Worm (Caenorhabditis elegans): Measurements from ENCODE around the gene F28A12.3.

The F28A12.3 gene

ce11 chrV:8681050-8681449 is 39.9 kb upstream of the F28A12.3 start, which contains the start of gene ZC190.2:
TSS of gene ZC190.2 (plus strand) at chrV:8681350.
- no peak for TF ChIP-seq dpl-1 (GFP tag; optimal IDR thresholded peaks at IDR 0.05)
- no peak for TF ChIP-seq pqm-1 (tag; optimal IDR thresholded peaks at IDR 0.05)
- no peak for TF ChIP-seq T26A8.4 (GFP tag; IDR thresholded peaks at IDR 0.05)
- no peak for TF ChIP-seq ama-1 (optimal IDR thresholded peaks at IDR 0.05)
- TF ChIP-seq nhr-41 (GFP tag; IDR thresholded peaks at IDR 0.05), result no peak
- no peak for TF ChIP-seq gei-8 (GFP tag; optimal IDR thresholded peaks at IDR 0.05)
- TF ChIP-seq nhr-6 (tag; optimal IDR thresholded peaks at IDR 0.05), result no peak
- TF ChIP-seq ceh-82 (tag; optimal IDR thresholded peaks at IDR 0.05), result no peak
- TF ChIP-seq duxl-1 (tag; optimal IDR thresholded peaks at IDR 0.05; ENCODE audit: poor library complexity), result no peak
- no peak for TF ChIP-seq mxl-2 (GFP tag; conservative IDR thresholded peaks at IDR 0.05)
- TF ChIP-seq lin-1 (GFP tag; IDR thresholded peaks at IDR 0.05), result no peak
- no peak for TF ChIP-seq tra-1 (GFP tag; IDR thresholded peaks at IDR 0.05)
- TF ChIP-seq php-3 (GFP tag; IDR thresholded peaks at IDR 0.05), result no peak

ce11 chrV:8677193-8677592 is 36.0 kb upstream of the F28A12.3 start, which contains the start of gene ZC190.6:
TSS of gene ZC190.6 (minus strand) at chrV:8677293.
- TF ChIP-seq aly-2 (tag; optimal IDR thresholded peaks at IDR 0.05) (no peak), hmg-1.1 (GFP tag; IDR thresholded peaks at IDR 0.05) (no peak)

ce11 chrV:8673498-8673897 is 32.3 kb upstream of the F28A12.3 start, which contains the start of gene ZC190.5:
TSS of gene ZC190.5 (minus strand) at chrV:8673598.
- TF ChIP-seq Y5F2A.4 (GFP tag; optimal IDR thresholded peaks at IDR 0.05), result no peak
- no peak for TF ChIP-seq dmd-6 (GFP tag; IDR thresholded peaks at IDR 0.05)
- no peak for TF ChIP-seq ceh-62 (tag; optimal IDR thresholded peaks at IDR 0.05)
- TF ChIP-seq aha-1 (tag), result peak; percentile 37

- TF ChIP-seq zip-2 (tag; optimal IDR thresholded peaks at IDR 0.05) (no peak), ceh-28 (tag; optimal IDR thresholded peaks at IDR 0.05) (no peak), Y5F2A.4 (GFP tag; optimal IDR thresholded peaks at IDR 0.05) (no peak), nhr-10 (tag; optimal IDR thresholded peaks at IDR 0.05) (peak; percentile 44), unc-62 (GFP tag; optimal IDR thresholded peaks at IDR 0.05 in 1 of 2) (peak in 1 of 2 experiments; percentile 32), unc-62 (tag; optimal IDR thresholded peaks at IDR 0.05) (no peak), hif-1 (tag; optimal IDR thresholded peaks at IDR 0.05) (no peak), ZK546.5 (tag; optimal IDR thresholded peaks at IDR 0.05) (no peak), nhr-77 (tag; optimal IDR thresholded peaks at IDR 0.05) (peak; percentile 14), duxl-1 (tag; optimal IDR thresholded peaks at IDR 0.05; ENCODE audit: poor library complexity) (no peak), lin-13 (GFP tag; optimal IDR thresholded peaks at IDR 0.05) (no peak), nhr-6 (tag; optimal IDR thresholded peaks at IDR 0.05) (no peak), aha-1 (tag) (peak; percentile 52)
Observed at ce11 chrV:8671568-8672123, 30.5 kb upstream of the F28A12.3 start.

ce11 chrV:8670759-8671158 is 29.6 kb upstream of the F28A12.3 start:
- no peak for TF ChIP-seq hif-1 (tag; optimal IDR thresholded peaks at IDR 0.05)
- TF ChIP-seq aha-1 (tag), result peak; percentile 95

ce11 chrV:8668224-8668623 is 27.1 kb upstream of the F28A12.3 start:
- TF ChIP-seq ceh-32 (tag; optimal IDR thresholded peaks at IDR 0.05; ENCODE audit: poor library complexity), result no peak
- TF ChIP-seq ztf-11 (tag; optimal IDR thresholded peaks at IDR 0.05), result no peak
- no peak for TF ChIP-seq nhr-6 (tag; optimal IDR thresholded peaks at IDR 0.05)
- TF ChIP-seq unc-62 (GFP tag; optimal IDR thresholded peaks at IDR 0.05 in 1 of 2), result peak in 1 of 2 experiments; percentile 28
- no peak for TF ChIP-seq unc-62 (tag; optimal IDR thresholded peaks at IDR 0.05)
- no peak for TF ChIP-seq skn-1 (tag; optimal IDR thresholded peaks at IDR 0.05)
